Worm (Caenorhabditis elegans) whole organism, L3 larva: ENCODE measurements around the gene srm-6.

Source experiments
- aly-2 ChIP-seq: fragments of 150-350 bp; optimal IDR thresholded peaks from 2 replicates; lab custom pipeline; 2014; ENCODE audit warnings: missing biosample characterization, missing genetic modification characterization
- ama-1 ChIP-seq: fragments of 150-350 bp; optimal IDR thresholded peaks from 2 replicates; lab custom pipeline; 2018
- ceh-16 ChIP-seq: sonication (generic microtip); optimal IDR thresholded peaks from 2 replicates; lab custom pipeline; 2017; ENCODE audit warnings: missing biosample characterization, missing genetic modification characterization
- ceh-28 ChIP-seq: fragments of 150-350 bp; optimal IDR thresholded peaks from 2 replicates; lab custom pipeline; 2014; ENCODE audit warnings: missing biosample characterization, missing genetic modification reagents, missing genetic modification characterization
- ceh-82 ChIP-seq: fragments of 150-350 bp; optimal IDR thresholded peaks from 2 replicates; lab custom pipeline; 2014; ENCODE audit warnings: missing biosample characterization, missing genetic modification characterization
- ceh-9 ChIP-seq: sonication (generic microtip); optimal IDR thresholded peaks from 2 replicates; lab custom pipeline; 2018; ENCODE audit warnings: missing biosample characterization, missing genetic modification characterization
- egl-27 ChIP-seq: sonication (generic microtip); optimal IDR thresholded peaks from 4 replicates; lab custom pipeline; 2017; ENCODE audit warnings: missing biosample characterization, missing genetic modification reagents, missing genetic modification characterization
- elt-2 ChIP-seq: sonication (generic microtip); optimal IDR thresholded peaks from 2 replicates; lab custom pipeline; 2016; ENCODE audit warnings: missing genetic modification reagents, mild to moderate bottlenecking, missing genetic modification characterization, missing compliant biosample characterization
- elt-3 ChIP-seq, 3 experiments: fragments of 150-350 bp in 1 of 3; sonication (generic microtip) in 2 of 3; optimal IDR thresholded peaks; 2 replicates in 2 of 3; 4 replicates in 1 of 3; lab custom pipeline; 2014 to 2017; ENCODE audit warnings: missing biosample characterization in 3 of 3, missing genetic modification characterization in 3 of 3
- hmg-11 ChIP-seq: sonication (generic microtip); optimal IDR thresholded peaks from 2 replicates; lab custom pipeline; 2016; ENCODE audit warnings: missing genetic modification characterization, missing compliant biosample characterization
- jun-1 ChIP-seq: fragments of 150-350 bp; optimal IDR thresholded peaks from 2 replicates; lab custom pipeline; 2014; ENCODE audit warnings: missing biosample characterization, missing genetic modification reagents, missing genetic modification characterization
- lin-39 ChIP-seq: fragments of 150-350 bp; optimal IDR thresholded peaks from 2 replicates; lab custom pipeline; 2018; ENCODE audit warnings: missing biosample characterization, missing genetic modification reagents, missing genetic modification characterization
- lsy-12 ChIP-seq: sonication (generic microtip); optimal IDR thresholded peaks from 2 replicates; lab custom pipeline; 2016; ENCODE audit warnings: mild to moderate bottlenecking, missing genetic modification characterization, missing compliant biosample characterization
- mdl-1 ChIP-seq: fragments of 150-350 bp; optimal IDR thresholded peaks from 2 replicates; lab custom pipeline; 2014; ENCODE audit warnings: missing biosample characterization, missing genetic modification characterization
- mml-1 ChIP-seq: fragments of 150-350 bp; sonication (generic microtip); optimal IDR thresholded peaks from 3 replicates; lab custom pipeline; 2014; ENCODE audit warnings: missing biosample characterization, missing genetic modification characterization
- nfya-1 ChIP-seq: sonication (generic microtip); optimal IDR thresholded peaks from 2 replicates; lab custom pipeline; 2017; ENCODE audit warnings: missing genetic modification characterization, mild to moderate bottlenecking, missing compliant biosample characterization, antibody characterized with exemption, moderate library complexity; ENCODE audit not compliant: insufficient read depth
- nhr-11 ChIP-seq: fragments of 150-350 bp; optimal IDR thresholded peaks from 2 replicates; lab custom pipeline; 2014; ENCODE audit warnings: missing biosample characterization, missing genetic modification characterization
- nhr-12 ChIP-seq: fragments of 150-350 bp; optimal IDR thresholded peaks from 2 replicates; lab custom pipeline; 2014; ENCODE audit warnings: missing biosample characterization, missing genetic modification characterization
- nhr-23 ChIP-seq: fragments of 150-350 bp; optimal IDR thresholded peaks from 2 replicates; lab custom pipeline; 2014; ENCODE audit warnings: missing biosample characterization, missing genetic modification reagents, missing genetic modification characterization
- nhr-237 ChIP-seq: fragments of 150-350 bp; optimal IDR thresholded peaks from 2 replicates; lab custom pipeline; 2014; ENCODE audit warnings: missing biosample characterization, missing genetic modification characterization
- nhr-67 ChIP-seq: fragments of 150-350 bp; optimal IDR thresholded peaks from 2 replicates; lab custom pipeline; 2014; ENCODE audit warnings: missing biosample characterization, missing genetic modification characterization
- nhr-77 ChIP-seq: fragments of 150-350 bp; optimal IDR thresholded peaks from 2 replicates; lab custom pipeline; 2014; ENCODE audit warnings: missing biosample characterization, missing genetic modification characterization
- pha-4 ChIP-seq: fragments of 150-350 bp; optimal IDR thresholded peaks from 2 replicates; lab custom pipeline; 2014; ENCODE audit warnings: missing biosample characterization, missing genetic modification reagents, missing genetic modification characterization
- pqm-1 ChIP-seq: fragments of 150-350 bp; optimal IDR thresholded peaks from 2 replicates; lab custom pipeline; 2017; ENCODE audit warnings: missing biosample characterization, missing genetic modification characterization, inconsistent platforms
- sea-2 ChIP-seq: fragments of 150-350 bp; sonication (generic microtip); optimal IDR thresholded peaks from 4 replicates; lab custom pipeline; 2014; ENCODE audit warnings: missing biosample characterization, missing genetic modification reagents, missing genetic modification characterization
- skn-1 ChIP-seq: fragments of 150-350 bp; optimal IDR thresholded peaks from 2 replicates; lab custom pipeline; 2014; ENCODE audit warnings: missing biosample characterization, missing genetic modification characterization
- snpc-4 ChIP-seq: fragments of 150-350 bp; optimal IDR thresholded peaks from 2 replicates; lab custom pipeline; 2014; ENCODE audit warnings: missing biosample characterization, missing genetic modification characterization
- unc-39 ChIP-seq: sonication (generic microtip); optimal IDR thresholded peaks from 4 replicates; lab custom pipeline; 2017; ENCODE audit warnings: missing biosample characterization, missing genetic modification characterization
- unc-62 ChIP-seq: fragments of 150-350 bp; sonication (generic microtip); optimal IDR thresholded peaks from 4 replicates; lab custom pipeline; 2014; ENCODE audit warnings: missing biosample characterization, missing genetic modification reagents, missing genetic modification characterization
- ztf-4 ChIP-seq: fragments of 150-350 bp; optimal IDR thresholded peaks from 2 replicates; lab custom pipeline; 2014; ENCODE audit warnings: missing biosample characterization, missing genetic modification characterization

srm-6 gene

DNA sequence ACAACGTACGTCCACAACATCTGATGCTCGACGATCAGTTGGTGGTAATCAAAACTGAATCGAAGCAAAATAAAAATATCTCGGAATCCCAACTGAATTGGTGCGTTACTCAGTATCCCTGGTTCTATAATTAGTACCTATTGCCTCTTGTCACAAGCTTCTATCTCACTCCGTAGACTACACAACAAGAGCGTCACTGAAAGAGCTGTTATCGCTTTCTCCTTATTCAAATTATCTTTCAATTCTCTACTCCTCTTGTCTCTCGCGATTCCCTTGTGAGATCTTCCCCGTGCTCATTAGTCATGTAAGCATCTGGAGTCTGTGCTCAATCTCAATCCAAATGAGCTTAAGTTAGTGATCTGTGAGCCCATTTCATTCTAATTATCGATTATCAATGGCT, at the start of gene srm-6:
Gene srm-6, plus strand, starts transcription at position 301 of the 400 bp plus-strand sequence.
- no peak for TF ChIP-seq unc-39 (tag; lab: Kevin White, UChicago)
- no peak for TF ChIP-seq nhr-77 (tag; lab: Kevin White, UChicago)
- TF ChIP-seq jun-1 (tag; lab: Kevin White, UChicago), result no peak
- TF ChIP-seq ceh-28, result no peak
- TF ChIP-seq ztf-4 (tag; lab: Kevin White, UChicago), result no peak
- no peak for TF ChIP-seq pqm-1
- no peak for TF ChIP-seq nfya-1 (tag; lab: Kevin White, UChicago)
- no peak for TF ChIP-seq lin-39 (tag; lab: Kevin White, UChicago)
- TF ChIP-seq elt-3 (tag; optimal IDR thresholded peaks at IDR 0.05; lab: Kevin White, UChicago), result no peak
- no peak for TF ChIP-seq snpc-4

DNA sequence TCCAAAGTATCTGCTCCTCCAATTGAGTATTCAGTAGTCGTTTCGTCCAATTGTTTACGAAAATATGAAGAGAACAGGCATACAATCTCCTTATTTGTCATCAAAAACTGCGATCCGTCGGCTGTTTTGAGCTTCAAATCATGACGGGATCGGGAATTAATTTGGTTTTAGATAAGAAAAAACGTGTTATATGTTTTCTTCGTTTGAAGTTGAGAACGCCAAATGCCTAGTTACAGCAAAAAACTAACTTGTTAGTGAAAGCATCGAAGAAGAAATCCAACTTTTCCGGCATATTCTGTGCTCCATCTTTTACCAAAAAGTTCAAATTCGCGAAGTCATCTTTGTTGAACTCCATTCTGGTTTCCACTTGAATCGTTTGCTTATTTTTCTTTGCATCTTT, 47.4 kb upstream of the srm-6 start, which contains the start of gene F14D7.1:
Gene F14D7.1, minus strand, starts transcription at position 101 of the 400 bp plus-strand sequence.
- TF ChIP-seq hmg-11 (tag; lab: Kevin White, UChicago) (no peak), lsy-12 (tag; lab: Kevin White, UChicago) (no peak), nfya-1 (tag; lab: Kevin White, UChicago) (no peak), mml-1 (no peak), unc-62 (GFP tag; lab: Kevin White, UChicago) (no peak), pqm-1 (no peak), nhr-11 (tag; lab: Kevin White, UChicago) (no peak), mdl-1 (tag; lab: Kevin White, UChicago) (no peak)

DNA sequence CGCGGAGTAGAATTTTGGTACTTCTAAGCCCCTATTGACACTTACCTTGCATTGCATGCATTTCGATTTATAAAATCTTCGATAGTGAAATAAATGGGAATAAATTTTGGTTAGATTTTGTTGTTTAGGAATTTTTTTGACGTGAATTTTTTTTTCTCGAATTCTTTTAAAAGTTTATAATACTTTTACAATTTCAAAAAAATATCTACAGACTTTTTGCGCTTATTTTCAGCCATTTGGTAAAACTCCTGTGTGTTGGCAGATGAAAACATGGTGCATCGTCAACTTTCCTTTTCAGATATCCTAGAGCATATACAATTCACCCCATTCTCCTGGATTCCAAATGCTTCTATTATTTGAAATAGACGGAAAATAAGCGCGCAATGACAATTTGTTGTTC, 46.1 kb upstream of the srm-6 start, which contains the start of gene F14D7.18:
Gene F14D7.18, minus strand, starts transcription at position 101 of the 400 bp plus-strand sequence.
- TF ChIP-seq skn-1 (tag; lab: Kevin White, UChicago) (no peak), aly-2 (no peak), lsy-12 (tag; lab: Kevin White, UChicago) (no peak), sea-2 (GFP tag; lab: Kevin White, UChicago) (no peak), nhr-12 (tag; lab: Kevin White, UChicago) (no peak), nhr-237 (tag; lab: Kevin White, UChicago) (no peak), ceh-9 (tag; lab: Kevin White, UChicago) (no peak), hmg-11 (tag; lab: Kevin White, UChicago) (no peak), ztf-4 (tag; lab: Kevin White, UChicago) (no peak), elt-2 (tag; lab: Kevin White, UChicago) (no peak), ceh-82 (tag; lab: Kevin White, UChicago) (no peak), egl-27 (tag; lab: Kevin White, UChicago) (no peak), ama-1 (no peak)
- TF ChIP-seq, all 47 proteins: peak for 0

- TF ChIP-seq ceh-16 (no peak), pha-4 (tag; lab: Kevin White, UChicago) (no peak)
These were observed 43.0 kb upstream of the srm-6 start, which contains the start of gene F14D7.2 for ce11 chrV:14293667-14294194. F14D7.2 (minus strand) TSS chrV:14293717.

DNA sequence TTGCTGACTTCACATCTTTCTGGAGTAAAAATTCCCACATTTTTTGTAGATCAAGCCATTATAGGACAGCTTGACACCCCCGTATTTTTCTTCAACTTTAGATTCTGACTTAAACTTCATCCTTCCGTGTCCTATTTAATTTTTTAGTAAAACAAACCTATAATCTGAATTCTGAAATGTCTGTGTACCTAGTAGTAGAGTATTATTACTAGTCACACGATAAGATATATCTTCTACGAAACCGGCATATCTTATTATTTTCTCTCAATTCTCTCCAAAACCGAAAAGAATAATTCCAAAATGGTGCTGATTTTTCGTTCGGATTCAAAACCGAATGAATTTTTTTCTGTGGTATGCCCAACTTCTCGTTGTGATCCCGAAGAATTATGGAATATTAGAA, 42.4 kb upstream of the srm-6 start, which contains the start of gene F14D7.9:
Gene F14D7.9, plus strand, starts transcription at position 301 of the 400 bp plus-strand sequence.
- TF ChIP-seq nhr-77 (tag; lab: Kevin White, UChicago) (no peak), ceh-28 (no peak), jun-1 (tag; lab: Kevin White, UChicago) (no peak), nhr-23 (tag; lab: Kevin White, UChicago) (no peak), egl-27 (tag; lab: Kevin White, UChicago) (no peak), unc-39 (tag; lab: Kevin White, UChicago) (no peak), ceh-82 (tag; lab: Kevin White, UChicago) (no peak)

DNA sequence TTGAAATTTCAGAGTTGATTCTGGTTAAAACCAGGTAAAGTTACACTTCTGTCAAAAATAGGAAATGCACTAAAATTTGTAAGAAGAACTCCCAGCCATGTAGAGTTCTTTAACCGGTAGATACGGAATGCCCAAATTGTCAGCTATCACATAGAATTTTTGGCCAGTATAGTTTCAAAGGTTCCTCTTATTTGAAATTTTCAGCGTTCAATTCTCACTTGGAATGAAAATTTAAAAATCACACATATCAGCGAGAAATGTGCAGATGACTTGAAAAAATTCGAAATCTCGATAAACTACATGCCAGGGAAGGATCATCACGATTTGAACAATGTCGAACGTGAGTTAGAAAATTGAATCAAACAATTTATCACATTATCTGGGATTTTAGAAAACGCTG, 40.3 kb upstream of the srm-6 start, which contains the start of gene F14D7.3:
Gene F14D7.3, plus strand, starts transcription at position 301 of the 400 bp plus-strand sequence.
- TF ChIP-seq nhr-77 (tag; lab: Kevin White, UChicago) (no peak), ceh-82 (tag; lab: Kevin White, UChicago) (no peak), lsy-12 (tag; lab: Kevin White, UChicago) (no peak), nhr-67 (tag; lab: Kevin White, UChicago) (no peak)
